Worm (Caenorhabditis elegans) whole organism, L3 larva: ENCODE measurements around the gene C44E12.1.

Experiments
- R02D3.7 ChIP-seq: fragments of 150-350 bp; optimal IDR thresholded peaks from 2 replicates; lab custom pipeline; 2014; ENCODE audit warnings: missing biosample characterization, missing genetic modification characterization
- ZK546.5 ChIP-seq: sonication (generic microtip); optimal IDR thresholded peaks from 2 replicates; lab custom pipeline; 2017; ENCODE audit warnings: missing biosample characterization, missing genetic modification characterization
- aly-2 ChIP-seq: fragments of 150-350 bp; optimal IDR thresholded peaks from 2 replicates; lab custom pipeline; 2014; ENCODE audit warnings: missing biosample characterization, missing genetic modification characterization
- ama-1 ChIP-seq: fragments of 150-350 bp; optimal IDR thresholded peaks from 2 replicates; lab custom pipeline; 2018
- ceh-16 ChIP-seq: sonication (generic microtip); optimal IDR thresholded peaks from 2 replicates; lab custom pipeline; 2017; ENCODE audit warnings: missing biosample characterization, missing genetic modification characterization
- ceh-28 ChIP-seq: fragments of 150-350 bp; optimal IDR thresholded peaks from 2 replicates; lab custom pipeline; 2014; ENCODE audit warnings: missing biosample characterization, missing genetic modification reagents, missing genetic modification characterization
- ceh-82 ChIP-seq: fragments of 150-350 bp; optimal IDR thresholded peaks from 2 replicates; lab custom pipeline; 2014; ENCODE audit warnings: missing biosample characterization, missing genetic modification characterization
- daf-12 ChIP-seq: fragments of 150-350 bp; optimal IDR thresholded peaks from 2 replicates; lab custom pipeline; 2014; ENCODE audit warnings: missing biosample characterization, missing genetic modification reagents, missing genetic modification characterization
- egl-5 ChIP-seq: fragments of 150-350 bp; optimal IDR thresholded peaks from 2 replicates; lab custom pipeline; 2017; ENCODE audit warnings: missing biosample characterization, missing genetic modification reagents, missing genetic modification characterization, inconsistent platforms
- elt-1 ChIP-seq: fragments of 150-350 bp; optimal IDR thresholded peaks from 2 replicates; lab custom pipeline; 2014; ENCODE audit warnings: missing biosample characterization, missing genetic modification characterization
- elt-3 ChIP-seq, 3 experiments: fragments of 150-350 bp in 1 of 3; sonication (generic microtip) in 2 of 3; optimal IDR thresholded peaks; 2 replicates in 2 of 3; 4 replicates in 1 of 3; lab custom pipeline; 2014 to 2017; ENCODE audit warnings: missing biosample characterization in 3 of 3, missing genetic modification characterization in 3 of 3
- eor-1 ChIP-seq, 2 experiments: fragments of 150-350 bp; optimal IDR thresholded peaks; 2 replicates each; lab custom pipeline; 2014 to 2018; ENCODE audit warnings: missing biosample characterization in 2 of 2, missing genetic modification characterization in 2 of 2
- fkh-2 ChIP-seq: fragments of 150-350 bp; optimal IDR thresholded peaks from 2 replicates; lab custom pipeline; 2014; ENCODE audit warnings: missing biosample characterization, missing genetic modification reagents, missing genetic modification characterization
- jun-1 ChIP-seq: fragments of 150-350 bp; optimal IDR thresholded peaks from 2 replicates; lab custom pipeline; 2014; ENCODE audit warnings: missing biosample characterization, missing genetic modification reagents, missing genetic modification characterization
- lin-39 ChIP-seq: fragments of 150-350 bp; optimal IDR thresholded peaks from 2 replicates; lab custom pipeline; 2018; ENCODE audit warnings: missing biosample characterization, missing genetic modification reagents, missing genetic modification characterization
- lsy-12 ChIP-seq: sonication (generic microtip); optimal IDR thresholded peaks from 2 replicates; lab custom pipeline; 2016; ENCODE audit warnings: mild to moderate bottlenecking, missing genetic modification characterization, missing compliant biosample characterization
- mdl-1 ChIP-seq: fragments of 150-350 bp; optimal IDR thresholded peaks from 2 replicates; lab custom pipeline; 2014; ENCODE audit warnings: missing biosample characterization, missing genetic modification characterization
- nfya-1 ChIP-seq: sonication (generic microtip); optimal IDR thresholded peaks from 2 replicates; lab custom pipeline; 2017; ENCODE audit warnings: missing genetic modification characterization, mild to moderate bottlenecking, missing compliant biosample characterization, antibody characterized with exemption, moderate library complexity; ENCODE audit not compliant: insufficient read depth
- nhr-11 ChIP-seq: fragments of 150-350 bp; optimal IDR thresholded peaks from 2 replicates; lab custom pipeline; 2014; ENCODE audit warnings: missing biosample characterization, missing genetic modification characterization
- nhr-12 ChIP-seq: fragments of 150-350 bp; optimal IDR thresholded peaks from 2 replicates; lab custom pipeline; 2014; ENCODE audit warnings: missing biosample characterization, missing genetic modification characterization
- nhr-23 ChIP-seq: fragments of 150-350 bp; optimal IDR thresholded peaks from 2 replicates; lab custom pipeline; 2014; ENCODE audit warnings: missing biosample characterization, missing genetic modification reagents, missing genetic modification characterization
- nhr-237 ChIP-seq: fragments of 150-350 bp; optimal IDR thresholded peaks from 2 replicates; lab custom pipeline; 2014; ENCODE audit warnings: missing biosample characterization, missing genetic modification characterization
- nhr-25 ChIP-seq: sonication (generic microtip); optimal IDR thresholded peaks from 2 replicates; lab custom pipeline; 2017; ENCODE audit warnings: missing biosample characterization, missing genetic modification characterization
- nhr-43 ChIP-seq: sonication (generic microtip); optimal IDR thresholded peaks from 2 replicates; lab custom pipeline; 2016; ENCODE audit warnings: mild to moderate bottlenecking, missing genetic modification characterization, missing compliant biosample characterization; ENCODE audit not compliant: poor library complexity, severe bottlenecking
- nhr-67 ChIP-seq: fragments of 150-350 bp; optimal IDR thresholded peaks from 2 replicates; lab custom pipeline; 2014; ENCODE audit warnings: missing biosample characterization, missing genetic modification characterization
- nhr-76 ChIP-seq: fragments of 150-350 bp; sonication (generic microtip); optimal IDR thresholded peaks from 5 replicates; lab custom pipeline; 2014; ENCODE audit warnings: missing biosample characterization, missing genetic modification characterization
- nhr-77 ChIP-seq: fragments of 150-350 bp; optimal IDR thresholded peaks from 2 replicates; lab custom pipeline; 2014; ENCODE audit warnings: missing biosample characterization, missing genetic modification characterization
- pqm-1 ChIP-seq: fragments of 150-350 bp; optimal IDR thresholded peaks from 2 replicates; lab custom pipeline; 2017; ENCODE audit warnings: missing biosample characterization, missing genetic modification characterization, inconsistent platforms
- sea-2 ChIP-seq: fragments of 150-350 bp; sonication (generic microtip); optimal IDR thresholded peaks from 4 replicates; lab custom pipeline; 2014; ENCODE audit warnings: missing biosample characterization, missing genetic modification reagents, missing genetic modification characterization
- snpc-4 ChIP-seq: fragments of 150-350 bp; optimal IDR thresholded peaks from 2 replicates; lab custom pipeline; 2014; ENCODE audit warnings: missing biosample characterization, missing genetic modification characterization
- unc-39 ChIP-seq: sonication (generic microtip); optimal IDR thresholded peaks from 4 replicates; lab custom pipeline; 2017; ENCODE audit warnings: missing biosample characterization, missing genetic modification characterization
- unc-62 ChIP-seq: fragments of 150-350 bp; sonication (generic microtip); optimal IDR thresholded peaks from 4 replicates; lab custom pipeline; 2014; ENCODE audit warnings: missing biosample characterization, missing genetic modification reagents, missing genetic modification characterization
- zag-1 ChIP-seq: fragments of 150-350 bp; optimal IDR thresholded peaks from 2 replicates; lab custom pipeline; 2014; ENCODE audit warnings: missing biosample characterization, missing genetic modification characterization
- ztf-11 ChIP-seq: fragments of 150-350 bp; optimal IDR thresholded peaks from 2 replicates; lab custom pipeline; 2014; ENCODE audit warnings: missing biosample characterization, missing genetic modification characterization

The C44E12.1 gene

ce11 chrX:7583930-7584329 lies 12.8 kb upstream of the C44E12.1 start:
- TF ChIP-seq egl-5 (no peak), lin-39 (tag; lab: Kevin White, UChicago) (no peak), aly-2 (tag; lab: Kevin White, UChicago) (no peak), lsy-12 (tag; lab: Kevin White, UChicago) (no peak), unc-62 (GFP tag; lab: Kevin White, UChicago) (no peak), nhr-237 (tag; lab: Kevin White, UChicago) (no peak), unc-39 (tag; lab: Kevin White, UChicago) (no peak), ceh-82 (tag; lab: Kevin White, UChicago) (no peak), nfya-1 (tag; lab: Kevin White, UChicago) (no peak)

DNA sequence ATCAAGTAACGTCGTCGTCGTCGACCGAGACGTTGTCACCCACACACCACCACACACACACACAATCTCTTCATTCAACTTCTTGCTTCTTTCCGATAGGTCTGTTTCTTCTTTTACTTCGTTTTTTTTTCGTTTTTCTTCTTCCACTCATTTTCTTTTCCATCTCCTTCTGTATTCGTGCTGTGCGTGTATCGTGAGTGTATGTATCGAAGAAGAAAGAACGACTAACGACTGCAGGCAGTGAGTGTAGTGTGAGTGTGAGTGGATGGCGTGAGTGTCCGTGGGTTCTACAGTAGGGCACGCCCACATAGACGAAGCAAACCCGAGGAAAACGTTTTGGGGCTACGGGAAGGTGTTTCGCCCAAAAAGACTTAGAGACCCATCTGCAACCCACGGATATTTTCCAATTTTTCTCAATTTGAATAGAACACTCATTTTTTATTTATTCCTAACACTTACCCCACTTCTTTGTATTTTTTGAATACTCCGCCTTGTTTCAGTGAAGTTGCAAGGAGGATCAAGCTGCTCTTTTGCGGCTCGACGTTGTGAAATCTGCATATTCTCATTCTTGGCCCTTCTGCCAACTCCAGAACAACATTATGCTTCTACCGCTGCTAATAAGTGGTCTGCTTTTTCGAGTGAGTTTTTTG lies 11.0 kb upstream of the C44E12.1 start, which contains the start of gene adt-2:
adt-2 (plus strand) TSS at position 600 of the 650 bp plus-strand sequence.
- TF ChIP-seq nhr-43 (tag; lab: Kevin White, UChicago) (peak; percentile 9), zag-1 (no peak), jun-1 (tag; lab: Kevin White, UChicago) (no peak), nfya-1 (tag; lab: Kevin White, UChicago) (peak; percentile 3), ceh-28 (peak; percentile 1), nhr-23 (tag; lab: Kevin White, UChicago) (peak; percentile 78), nhr-25 (peak; percentile 83)
- TF ChIP-seq, all 47 proteins: peak for 5

DNA sequence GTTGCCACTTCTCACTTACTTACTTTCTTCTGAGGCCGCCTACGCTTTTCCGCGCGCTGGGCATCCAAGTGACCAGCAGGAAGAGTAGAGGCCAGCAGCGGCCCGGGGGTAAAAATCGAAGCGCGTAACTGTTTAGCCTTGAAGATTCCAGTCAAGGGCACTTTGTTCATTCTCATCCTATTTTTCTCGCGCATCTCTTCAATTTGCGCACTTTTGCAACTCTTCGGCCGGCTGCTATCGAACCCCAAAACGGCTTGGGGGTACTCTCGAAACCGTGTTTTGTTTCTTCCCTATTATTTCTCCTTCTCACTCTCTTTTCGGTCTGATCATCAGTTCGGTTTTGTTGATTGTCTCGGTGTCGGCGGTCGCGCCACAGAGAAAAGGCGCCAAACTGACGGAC lies 10.1 kb upstream of the C44E12.1 start:
- TF ChIP-seq daf-12 (tag; lab: Kevin White, UChicago): no peak
- TF ChIP-seq R02D3.7: no peak
- TF ChIP-seq ztf-11 (tag; lab: Kevin White, UChicago): no peak
- no peak for TF ChIP-seq ceh-16
- TF ChIP-seq mdl-1: no peak
- TF ChIP-seq zag-1: no peak
- no peak for TF ChIP-seq nhr-237 (tag; lab: Kevin White, UChicago)
- no peak for TF ChIP-seq pqm-1 (tag; lab: Kevin White, UChicago)
- TF ChIP-seq nhr-12 (tag; lab: Kevin White, UChicago): no peak
- no peak for TF ChIP-seq snpc-4 (tag; lab: Kevin White, UChicago)
- TF ChIP-seq ceh-28: peak; percentile 32
- no peak for TF ChIP-seq nhr-67 (tag; lab: Kevin White, UChicago)
- TF ChIP-seq sea-2 (GFP tag; lab: Kevin White, UChicago): no peak
- TF ChIP-seq nhr-43 (tag; lab: Kevin White, UChicago): no peak
- no peak for TF ChIP-seq ZK546.5 (tag; lab: Kevin White, UChicago)
- no peak for TF ChIP-seq lsy-12 (tag; lab: Kevin White, UChicago)
- no peak for TF ChIP-seq nfya-1 (tag; lab: Kevin White, UChicago)
- TF ChIP-seq nhr-76 (tag; lab: Kevin White, UChicago): no peak
- no peak for TF ChIP-seq elt-3 (tag; optimal IDR thresholded peaks at IDR 0.05; lab: Kevin White, UChicago)
- no peak for TF ChIP-seq fkh-2
- TF ChIP-seq nhr-77 (tag; lab: Kevin White, UChicago): no peak
- no peak for TF ChIP-seq eor-1 (tag; optimal IDR thresholded peaks at IDR 0.05; lab: Kevin White, UChicago)
- TF ChIP-seq elt-1: no peak
- TF ChIP-seq nhr-23 (tag; lab: Kevin White, UChicago): peak; percentile 42
- TF ChIP-seq ama-1: peak; percentile 53
- TF ChIP-seq nhr-25: peak; percentile 47
- TF ChIP-seq nhr-11 (tag; lab: Kevin White, UChicago): no peak

ce11 chrX:7587741-7588235 lies 8.9 kb upstream of the C44E12.1 start:
- no peak for TF ChIP-seq ztf-11 (tag; lab: Kevin White, UChicago)
- peak; percentile 7 for TF ChIP-seq nhr-43 (tag; lab: Kevin White, UChicago)

- TF ChIP-seq ceh-28 (peak; percentile 23), nhr-23 (tag; lab: Kevin White, UChicago) (peak; percentile 55), nhr-237 (tag; lab: Kevin White, UChicago) (no peak)
- TF ChIP-seq, all 47 proteins: peak for 2
Observed at ce11 chrX:7590756-7591155, 6.0 kb upstream of the C44E12.1 start.
